Fruit fly (Drosophila melanogaster) whole organism, wandering third instar larva: ENCODE data around the gene Arp1.

ENCODE experiments used
- CG32264 ChIP-seq: fragments of 200-800 bp; sonication (Bioruptor generic); optimal IDR thresholded peaks from 2 replicates; lab custom pipeline; 2016; ENCODE audit warnings: missing biosample characterization, missing genetic modification characterization
- GATAd ChIP-seq: sonication (Bioruptor generic); optimal IDR thresholded peaks from 2 replicates; lab custom pipeline; 2016; ENCODE audit warnings: missing biosample characterization, missing genetic modification characterization
- Rel ChIP-seq, 2 experiments: fragments of 200-800 bp; sonication (Bioruptor generic) in 1 of 2; optimal IDR thresholded peaks; 2 replicates in 1 of 2; 3 replicates in 1 of 2; lab custom pipeline; 2016 to 2019; ENCODE audit warnings: mild to moderate bottlenecking in 2 of 2, missing biosample characterization in 2 of 2, missing genetic modification characterization in 2 of 2, moderate library complexity in 1 of 2
- br ChIP-seq: fragments of 200-800 bp; sonication (Bioruptor generic); optimal IDR thresholded peaks from 2 replicates; lab custom pipeline; 2016; ENCODE audit warnings: missing biosample characterization, missing genetic modification characterization
- brk ChIP-seq: fragments of 200-800 bp; sonication (Bioruptor generic); optimal IDR thresholded peaks from 2 replicates; lab custom pipeline; 2016; ENCODE audit warnings: missing biosample characterization, mild to moderate bottlenecking, missing genetic modification characterization
- fru ChIP-seq: fragments of 200-800 bp; sonication (Bioruptor generic); optimal IDR thresholded peaks from 3 replicates; lab custom pipeline; 2016; ENCODE audit warnings: missing biosample characterization, mild to moderate bottlenecking, missing genetic modification characterization
- lola ChIP-seq: fragments of >200 bp; optimal IDR thresholded peaks from 2 replicates; lab custom pipeline; 2017; ENCODE audit warnings: missing biosample characterization, missing genetic modification characterization
- rgr ChIP-seq: fragments of 200-800 bp; sonication (Bioruptor generic); optimal IDR thresholded peaks from 3 replicates; lab custom pipeline; 2016; ENCODE audit warnings: missing biosample characterization, mild to moderate bottlenecking, missing genetic modification characterization
- woc ChIP-seq: sonication (Bioruptor generic); optimal IDR thresholded peaks from 2 replicates; lab custom pipeline; 2016; ENCODE audit warnings: missing biosample characterization, mild to moderate bottlenecking, missing genetic modification characterization

- TF ChIP-seq woc (GFP tag; lab: Kevin White, UChicago) (no peak), rgr (GFP tag; lab: Kevin White, UChicago) (no peak), GATAd (GFP tag; lab: Kevin White, UChicago) (no peak), CG32264 (GFP tag; lab: Kevin White, UChicago) (no peak), br (no peak), lola (GFP tag; lab: Kevin White, UChicago) (no peak), Rel (GFP tag; optimal IDR thresholded peaks at IDR 0.05; lab: Kevin White, UChicago) (no peak), Rel (tag; optimal IDR thresholded peaks at IDR 0.05; lab: Kevin White, UChicago) (no peak), brk (GFP tag; lab: Kevin White, UChicago) (no peak), fru (no peak)
Measured at dm6 chr3R:12715253-12715652, 23.7 kb downstream of the Arp1 start.
